Worm (Caenorhabditis elegans): Measurements from ENCODE around the gene sre-13.

sre-13 gene

ce11 chrII:14608508-14608907, 28.1 kb downstream of the sre-13 start:
- TF ChIP-seq sox-4 (tag; optimal IDR thresholded peaks at IDR 0.05) (no peak), efl-1 (optimal IDR thresholded peaks at IDR 0.05) (no peak), efl-1 (GFP tag; optimal IDR thresholded peaks at IDR 0.05 in 1 of 2) (peak in 1 of 2 experiments; percentile 51)

- no peak for TF ChIP-seq efl-1 (optimal IDR thresholded peaks at IDR 0.05)
- peak in 1 of 2 experiments; percentile 74 for TF ChIP-seq efl-1 (GFP tag; optimal IDR thresholded peaks at IDR 0.05 in 1 of 2)
- TF ChIP-seq lir-3 (tag; optimal IDR thresholded peaks at IDR 0.05; ENCODE audit: poor library complexity) = no peak
These were observed 30.5 kb downstream of the sre-13 start, which contains the start of gene arl-3 for ce11 chrII:14606172-14606571. Gene arl-3, plus strand, starts transcription at chrII:14606472.

- no peak for TF ChIP-seq tbx-2 (tag; optimal IDR thresholded peaks at IDR 0.05)
- TF ChIP-seq blmp-1 (tag; optimal IDR thresholded peaks at IDR 0.05) = peak; percentile 84
- TF ChIP-seq nhr-85 (tag) = peak; percentile 68
- no peak for TF ChIP-seq dsc-1 (tag; optimal IDR thresholded peaks at IDR 0.05)
- no peak for TF ChIP-seq tlp-1 (tag; optimal IDR thresholded peaks at IDR 0.05)
- TF ChIP-seq C34B4.2 (tag; optimal IDR thresholded peaks at IDR 0.05) = no peak
- peak; percentile 12 for TF ChIP-seq mep-1 (tag; optimal IDR thresholded peaks at IDR 0.05)
These were observed 31.2 kb downstream of the sre-13 start, which contains the start of gene F19H8.2 for ce11 chrII:14605479-14605878. Gene F19H8.2, minus strand, starts transcription at chrII:14605869.

- no peak for TF ChIP-seq snu-23 (GFP tag; optimal IDR thresholded peaks at IDR 0.05)
- no peak for TF ChIP-seq alr-1 (tag; optimal IDR thresholded peaks at IDR 0.05; ENCODE audit: borderline replicate concordance)
- no peak for TF ChIP-seq nhr-47 (tag; optimal IDR thresholded peaks at IDR 0.05)
- no peak for TF ChIP-seq pax-3 (tag; optimal IDR thresholded peaks at IDR 0.05)
- TF ChIP-seq nhr-11 (tag; optimal IDR thresholded peaks at IDR 0.05) = no peak
- no peak for TF ChIP-seq swsn-7 (tag; optimal IDR thresholded peaks at IDR 0.05)
- no peak for TF ChIP-seq fkh-4 (tag; optimal IDR thresholded peaks at IDR 0.05; ENCODE audit: borderline replicate concordance)
- no peak for TF ChIP-seq irx-1 (tag; optimal IDR thresholded peaks at IDR 0.05)
- no peak for TF ChIP-seq snpc-4 (tag; optimal IDR thresholded peaks at IDR 0.05)
- TF ChIP-seq C04F5.9 (tag; optimal IDR thresholded peaks at IDR 0.05) = no peak
- TF ChIP-seq hlh-17 (GFP tag; optimal IDR thresholded peaks at IDR 0.05; ENCODE audit: borderline replicate concordance) = no peak
- no peak for TF ChIP-seq Y116A8C.19 (tag; optimal IDR thresholded peaks at IDR 0.05; ENCODE audit: borderline replicate concordance)
- TF ChIP-seq lsy-2 (tag; optimal IDR thresholded peaks at IDR 0.05) = no peak
- TF ChIP-seq jun-1 (tag; optimal IDR thresholded peaks at IDR 0.05) = no peak
- TF ChIP-seq isw-1 (GFP tag; IDR thresholded peaks at IDR 0.05) = no peak
- TF ChIP-seq hpl-2 (GFP tag; optimal IDR thresholded peaks at IDR 0.05) = no peak
- no peak for TF ChIP-seq rnt-1 (tag; optimal IDR thresholded peaks at IDR 0.05)
These were observed 31.6 kb downstream of the sre-13 start for ce11 chrII:14605026-14605425.

- TF ChIP-seq ztf-4 (tag; optimal IDR thresholded peaks at IDR 0.05) (peak; percentile 49), nhr-71 (tag; optimal IDR thresholded peaks at IDR 0.05) (no peak), elt-2 (tag; optimal IDR thresholded peaks at IDR 0.05) (peak; percentile 15)
These were observed 32.4 kb downstream of the sre-13 start for ce11 chrII:14604261-14604660.

ce11 chrII:14602735-14603134, 33.9 kb downstream of the sre-13 start:
- TF ChIP-seq nhr-77 (tag; optimal IDR thresholded peaks at IDR 0.05) = no peak
- no peak for TF ChIP-seq efl-1 (optimal IDR thresholded peaks at IDR 0.05)
- TF ChIP-seq efl-1 (GFP tag; optimal IDR thresholded peaks at IDR 0.05 in 1 of 2) = peak in 1 of 2 experiments; percentile 51
- no peak for TF ChIP-seq lsy-2 (tag; optimal IDR thresholded peaks at IDR 0.05)

Measured in whole organism, L1 larva.